Fruit fly (Drosophila melanogaster) whole organism, larva: ENCODE measurements around the gene Idua.

Experiments used
- noc ChIP-seq: fragments of 200-800 bp; sonication (Bioruptor generic); optimal IDR thresholded peaks from 3 replicates; lab custom pipeline; 2019; ENCODE audit warnings: missing biosample characterization, mild to moderate bottlenecking, missing genetic modification characterization, moderate library complexity

Gene Idua

dm6 chr2L:11086357-11086924, 26.4 kb downstream of the Idua start, which contains the start of gene CG16854:
Gene CG16854, plus strand, starts transcription at chr2L:11086721.
- no peak for TF ChIP-seq noc

dm6 chr2L:11085129-11085528, 27.7 kb downstream of the Idua start, which contains the start of gene AstCC:
Gene AstCC, minus strand, starts transcription at chr2L:11085229.
- no peak for TF ChIP-seq noc

dm6 chr2L:11082025-11082424, 30.8 kb downstream of the Idua start:
- no peak for TF ChIP-seq noc

- TF ChIP-seq noc, result no peak
These were observed 31.5 kb downstream of the Idua start, which contains the start of gene AstC for dm6 chr2L:11081337-11081736. Gene AstC, minus strand, starts transcription at chr2L:11081399.

dm6 chr2L:11075114-11075513, 37.7 kb downstream of the Idua start, which contains the start of gene CG43725:
Gene CG43725, plus strand, starts transcription at chr2L:11075513.
- no peak for TF ChIP-seq noc

- no peak for TF ChIP-seq noc
These were observed 38.9 kb downstream of the Idua start for dm6 chr2L:11073947-11074346.

dm6 chr2L:11072880-11073279, 40.0 kb downstream of the Idua start:
- no peak for TF ChIP-seq noc

dm6 chr2L:11072250-11072649, 40.6 kb downstream of the Idua start:
- TF ChIP-seq noc, result no peak

dm6 chr2L:11070862-11071261, 42.0 kb downstream of the Idua start, which contains the start of gene CG14915:
Gene CG14915, plus strand, starts transcription at chr2L:11071027.
- no peak for TF ChIP-seq noc

dm6 chr2L:11069475-11069874, 43.4 kb downstream of the Idua start:
- TF ChIP-seq noc, result no peak

dm6 chr2L:11068907-11069306, 44.0 kb downstream of the Idua start:
- TF ChIP-seq noc, result no peak

- TF ChIP-seq noc, result no peak
These were observed 44.4 kb downstream of the Idua start for dm6 chr2L:11068441-11068840.

dm6 chr2L:11067970-11068369, 44.9 kb downstream of the Idua start:
- TF ChIP-seq noc, result no peak

dm6 chr2L:11066887-11067459, 45.9 kb downstream of the Idua start, which contains the start of gene Samuel:
Gene Samuel, minus strand, starts transcription at chr2L:11066998.
- TF ChIP-seq noc, result no peak

dm6 chr2L:11065932-11066823, 46.7 kb downstream of the Idua start:
- peak; percentile 73 for TF ChIP-seq noc

dm6 chr2L:11065106-11065878, 47.6 kb downstream of the Idua start:
- TF ChIP-seq noc, result peak; percentile 92

dm6 chr2L:11061155-11061554, 51.7 kb downstream of the Idua start:
- no peak for TF ChIP-seq noc
